Fruit fly (Drosophila melanogaster) whole organism, prepupa: ENCODE results near the gene mof.
A peak's percentile ranks its signal among the peaks of the same experiment; 100 is the strongest.

Experiments
- Blimp-1 ChIP-seq: fragments of 200-800 bp; sonication (Bioruptor generic); optimal IDR thresholded peaks from 3 replicates; lab custom pipeline; 2017; ENCODE audit warnings: missing biosample characterization, missing genetic modification characterization, mild to moderate bottlenecking, moderate library complexity, missing genetic modification reagents
- CG10669 ChIP-seq: fragments of 200-800 bp; sonication (Bioruptor generic); optimal IDR thresholded peaks from 3 replicates; lab custom pipeline; 2018; ENCODE audit warnings: missing biosample characterization, mild to moderate bottlenecking, missing genetic modification characterization, moderate library complexity
- CG11902 ChIP-seq: fragments of 200-800 bp; sonication (Bioruptor generic); optimal IDR thresholded peaks from 3 replicates; lab custom pipeline; 2016; ENCODE audit warnings: missing biosample characterization, missing genetic modification characterization
- CG15336 ChIP-seq: fragments of 200-800 bp; sonication (Bioruptor generic); IDR thresholded peaks from 2 replicates; pipeline ENCODE4 v1.3.6; 2022; ENCODE audit warnings: missing biosample characterization, missing genetic modification characterization
- CG1621 ChIP-seq: fragments of 200-800 bp; sonication (Bioruptor generic); optimal IDR thresholded peaks from 3 replicates; lab custom pipeline; 2018; ENCODE audit warnings: missing biosample characterization, mild to moderate bottlenecking, missing genetic modification characterization
- CG16779 ChIP-seq: fragments of 200-800 bp; sonication (Bioruptor generic); optimal IDR thresholded peaks from 3 replicates; lab custom pipeline; 2017; ENCODE audit warnings: missing biosample characterization, mild to moderate bottlenecking, missing genetic modification characterization
- CG3032 ChIP-seq: fragments of 200-800 bp; optimal IDR thresholded peaks from 2 replicates; lab custom pipeline; 2019; ENCODE audit warnings: missing biosample characterization, mild to moderate bottlenecking, missing genetic modification characterization, moderate library complexity
- CG32006 ChIP-seq: fragments of 200-800 bp; sonication (Bioruptor generic); optimal IDR thresholded peaks from 3 replicates; lab custom pipeline; 2017; ENCODE audit warnings: missing biosample characterization, mild to moderate bottlenecking, missing genetic modification characterization
- CG34406 ChIP-seq: fragments of 200-800 bp; sonication (Bioruptor generic); optimal IDR thresholded peaks from 3 replicates; lab custom pipeline; 2016; ENCODE audit warnings: missing biosample characterization, missing genetic modification characterization
- CG3919 ChIP-seq: fragments of 200-800 bp; sonication (Bioruptor generic); optimal IDR thresholded peaks from 3 replicates; lab custom pipeline; 2016; ENCODE audit warnings: missing biosample characterization, missing genetic modification characterization
- CG6163 ChIP-seq: fragments of 200-800 bp; sonication (Bioruptor generic); IDR thresholded peaks from 3 replicates; pipeline ENCODE4 v1.3.6; 2022; ENCODE audit warnings: missing biosample characterization, missing genetic modification characterization
- CG6276 ChIP-seq: fragments of 200-800 bp; sonication (Bioruptor generic); optimal IDR thresholded peaks from 2 replicates; lab custom pipeline; 2017; ENCODE audit warnings: missing biosample characterization, mild to moderate bottlenecking, missing genetic modification characterization
- CG6792 ChIP-seq: fragments of 200-800 bp; sonication (Bioruptor generic); optimal IDR thresholded peaks from 3 replicates; lab custom pipeline; 2016; ENCODE audit warnings: missing biosample characterization, missing genetic modification characterization
- CG6808 ChIP-seq: fragments of 200-800 bp; sonication (Bioruptor generic); optimal IDR thresholded peaks from 3 replicates; lab custom pipeline; 2017; ENCODE audit warnings: missing biosample characterization, missing genetic modification characterization, mild to moderate bottlenecking, moderate library complexity, missing genetic modification reagents
- CG6854 ChIP-seq: fragments of 200-800 bp; sonication (Bioruptor generic); optimal IDR thresholded peaks from 2 replicates; lab custom pipeline; 2017; ENCODE audit warnings: missing biosample characterization, mild to moderate bottlenecking, missing genetic modification characterization
- CG8119 ChIP-seq: fragments of 200-800 bp; sonication (Bioruptor generic); IDR thresholded peaks from 3 replicates; pipeline ENCODE4 v1.3.6; 2022; ENCODE audit warnings: missing biosample characterization, missing genetic modification characterization
- CG8319 ChIP-seq: fragments of 200-800 bp; sonication (Bioruptor generic); optimal IDR thresholded peaks from 3 replicates; lab custom pipeline; 2016; ENCODE audit warnings: missing biosample characterization, missing genetic modification characterization
- CG8632 ChIP-seq: fragments of 200-800 bp; sonication (Bioruptor generic); optimal IDR thresholded peaks from 3 replicates; lab custom pipeline; 2016; ENCODE audit warnings: missing biosample characterization, missing genetic modification characterization
- Eip93F ChIP-seq: fragments of 200-800 bp; sonication (Bioruptor generic); optimal IDR thresholded peaks from 2 replicates; lab custom pipeline; 2016; ENCODE audit warnings: missing biosample characterization, mild to moderate bottlenecking, missing genetic modification characterization
- Ets96B ChIP-seq: fragments of 200-800 bp; optimal IDR thresholded peaks from 2 replicates; lab custom pipeline; 2019; ENCODE audit warnings: missing biosample characterization, mild to moderate bottlenecking, missing genetic modification characterization, moderate library complexity
- Hr39 ChIP-seq: fragments of 200-800 bp; sonication (Bioruptor generic); optimal IDR thresholded peaks from 2 replicates; lab custom pipeline; 2016; ENCODE audit warnings: missing biosample characterization, missing genetic modification characterization
- Lpt ChIP-seq: fragments of 200-800 bp; sonication (Bioruptor generic); optimal IDR thresholded peaks from 3 replicates; lab custom pipeline; 2016; ENCODE audit warnings: missing biosample characterization, missing genetic modification characterization
- Met ChIP-seq: fragments of 200-800 bp; sonication (Bioruptor generic); optimal IDR thresholded peaks from 3 replicates; lab custom pipeline; 2016; ENCODE audit warnings: missing biosample characterization, missing genetic modification characterization
- Smox ChIP-seq: fragments of 200-800 bp; sonication (Bioruptor generic); optimal IDR thresholded peaks from 3 replicates; lab custom pipeline; 2016; ENCODE audit warnings: missing biosample characterization, missing genetic modification characterization
- Sox102F ChIP-seq: fragments of 200-800 bp; sonication (Bioruptor generic); optimal IDR thresholded peaks from 2 replicates; lab custom pipeline; 2016; ENCODE audit warnings: missing biosample characterization, mild to moderate bottlenecking, missing genetic modification characterization
- Sox15 ChIP-seq: fragments of 200-800 bp; sonication (Bioruptor generic); optimal IDR thresholded peaks from 3 replicates; lab custom pipeline; 2016; ENCODE audit warnings: missing biosample characterization, missing genetic modification characterization
- achi ChIP-seq: fragments of 200-800 bp; sonication (Bioruptor generic); optimal IDR thresholded peaks from 3 replicates; lab custom pipeline; 2016; ENCODE audit warnings: missing biosample characterization, missing genetic modification characterization
- acj6 ChIP-seq: fragments of 200-800 bp; sonication (Bioruptor generic); optimal IDR thresholded peaks from 3 replicates; lab custom pipeline; 2016; ENCODE audit warnings: missing biosample characterization, missing genetic modification characterization
- dac ChIP-seq: fragments of 200-800 bp; sonication (Bioruptor generic); optimal IDR thresholded peaks from 2 replicates; lab custom pipeline; 2017; ENCODE audit warnings: missing biosample characterization, mild to moderate bottlenecking, missing genetic modification characterization
- dsx ChIP-seq: fragments of 200-800 bp; optimal IDR thresholded peaks from 3 replicates; lab custom pipeline; 2019; ENCODE audit warnings: missing biosample characterization, mild to moderate bottlenecking, missing genetic modification characterization, moderate library complexity; ENCODE audit not compliant: poor library complexity, severe bottlenecking
- eg ChIP-seq: fragments of 200-800 bp; sonication (Bioruptor generic); IDR thresholded peaks from 3 replicates; pipeline ENCODE4 v1.3.6; 2022; ENCODE audit warnings: missing biosample characterization, missing genetic modification characterization
- esn ChIP-seq: fragments of 200-800 bp; sonication (Bioruptor generic); optimal IDR thresholded peaks from 2 replicates; lab custom pipeline; 2016; ENCODE audit warnings: missing biosample characterization, mild to moderate bottlenecking, missing genetic modification characterization, moderate library complexity
- fd59A ChIP-seq: fragments of 200-800 bp; sonication (Bioruptor generic); optimal IDR thresholded peaks from 2 replicates; lab custom pipeline; 2017; ENCODE audit warnings: missing biosample characterization, mild to moderate bottlenecking, missing genetic modification characterization, missing genetic modification reagents
- fd85E ChIP-seq: fragments of 200-800 bp; sonication (Bioruptor generic); optimal IDR thresholded peaks from 3 replicates; lab custom pipeline; 2016; ENCODE audit warnings: missing biosample characterization, missing genetic modification characterization
- fkh ChIP-seq: fragments of 200-800 bp; sonication (Bioruptor generic); optimal IDR thresholded peaks from 3 replicates; lab custom pipeline; 2017; ENCODE audit warnings: missing biosample characterization, mild to moderate bottlenecking, missing genetic modification characterization, moderate library complexity
- net ChIP-seq: fragments of 200-800 bp; sonication (Bioruptor generic); optimal IDR thresholded peaks from 3 replicates; lab custom pipeline; 2016; ENCODE audit warnings: missing biosample characterization, missing genetic modification characterization
- pdm3 ChIP-seq: fragments of 200-800 bp; sonication (Bioruptor generic); optimal IDR thresholded peaks from 3 replicates; lab custom pipeline; 2016; ENCODE audit warnings: missing biosample characterization, missing genetic modification characterization
- ss ChIP-seq, 2 experiments: fragments of 200-800 bp; sonication (Bioruptor generic); optimal IDR thresholded peaks; 2 replicates in 1 of 2; 3 replicates in 1 of 2; lab custom pipeline; 2017 to 2018; ENCODE audit warnings: mild to moderate bottlenecking in 2 of 2, missing biosample characterization in 2 of 2, missing genetic modification characterization in 2 of 2, moderate library complexity in 1 of 2

The mof gene

dm6 chrX:5900146-5901093, 23.8 kb upstream of the mof start, which contains the start of gene Act5C (continued):
- TF ChIP-seq Sox102F: peak; percentile 98
- TF ChIP-seq dsx: peak; percentile 96
- peak; percentile 94 for TF ChIP-seq Lpt (GFP tag; lab: Kevin White, UChicago)
- peak; percentile 96 for TF ChIP-seq CG16779 (tag; lab: Kevin White, UChicago)
- TF ChIP-seq Smox: peak; percentile 96
- TF ChIP-seq CG6792 (GFP tag; lab: Kevin White, UChicago): peak; percentile 97
- peak; percentile 93 for TF ChIP-seq CG8319
- TF ChIP-seq Met (GFP tag; lab: Kevin White, UChicago): peak; percentile 97
- TF ChIP-seq fd85E (GFP tag; lab: Kevin White, UChicago): peak; percentile 85
- TF ChIP-seq CG8632: peak; percentile 96
- peak; percentile 99 for TF ChIP-seq CG10669
- peak; percentile 98 for TF ChIP-seq esn (GFP tag; lab: Kevin White, UChicago)
- TF ChIP-seq acj6 (GFP tag; lab: Kevin White, UChicago): peak; percentile 95
- TF ChIP-seq CG3919 (GFP tag; lab: Kevin White, UChicago): peak; percentile 98
- TF ChIP-seq Sox15 (GFP tag; lab: Kevin White, UChicago): peak; percentile 93
- peak; percentile 98 for TF ChIP-seq pdm3 (GFP tag; lab: Kevin White, UChicago)
- peak; percentile 93 for TF ChIP-seq CG11902
- TF ChIP-seq achi (GFP tag; lab: Kevin White, UChicago): peak; percentile 96

dm6 chrX:5899241-5900145, 22.8 kb upstream of the mof start:
- TF ChIP-seq CG6163 (GFP tag; lab: Robert Waterston, UW) (peak; percentile 46; the same call in 2 of the 3 replicates), Blimp-1 (peak; percentile 40), Hr39 (no peak), ss (GFP tag; optimal IDR thresholded peaks at IDR 0.05; lab: Kevin White, UChicago) (peak; percentile 55 to 75), dac (GFP tag; lab: Kevin White, UChicago) (no peak), CG8119 (GFP tag; lab: Robert Waterston, UW) (peak; percentile 23; the same call in 1 of the 3 replicates), Met (GFP tag; lab: Kevin White, UChicago) (no peak), Ets96B (no peak), CG6854 (GFP tag; lab: Kevin White, UChicago) (peak; percentile 57), esn (GFP tag; lab: Kevin White, UChicago) (no peak), fkh (GFP tag; lab: Kevin White, UChicago) (peak; percentile 94), CG1621 (tag; lab: Kevin White, UChicago) (peak; percentile 23), pdm3 (GFP tag; lab: Kevin White, UChicago) (no peak), CG3032 (no peak), dsx (peak; percentile 30), Lpt (GFP tag; lab: Kevin White, UChicago) (no peak), net (GFP tag; lab: Kevin White, UChicago) (peak; percentile 12), fd59A (peak; percentile 4), CG34406 (no peak), CG32006 (GFP tag; lab: Kevin White, UChicago) (peak; percentile 18), CG6808 (GFP tag; lab: Kevin White, UChicago) (peak; percentile 51), CG6276 (peak; percentile 6), Eip93F (GFP tag; lab: Kevin White, UChicago) (no peak), CG10669 (peak; percentile 13), CG15336 (GFP tag; lab: Robert Waterston, UW) (0 out of 2 replicates have a peak, but pooled peaks have one; percentile 15), eg (GFP tag; lab: Robert Waterston, UW) (peak; percentile 61; the same call in 2 of the 3 replicates)
